Worm (Caenorhabditis elegans): Measurements from ENCODE around the gene bath-44.

- no peak for TF ChIP-seq lsy-2 (tag; optimal IDR thresholded peaks at IDR 0.05)
- no peak for TF ChIP-seq snpc-4 (tag; optimal IDR thresholded peaks at IDR 0.05)
- no peak for TF ChIP-seq lin-13 (tag; optimal IDR thresholded peaks at IDR 0.05)
- TF ChIP-seq ces-1 (GFP tag; optimal IDR thresholded peaks at IDR 0.05), result no peak
- TF ChIP-seq cnd-1 (tag; optimal IDR thresholded peaks at IDR 0.05), result no peak
- TF ChIP-seq tbx-8 (GFP tag; optimal IDR thresholded peaks at IDR 0.05), result no peak
- no peak for TF ChIP-seq sptf-1 (tag; optimal IDR thresholded peaks at IDR 0.05)
Measured at ce11 chrII:7413764-7414163, 19.0 kb downstream of the bath-44 start.

Data from whole organism, mixed stage, embryonic.